Worm (Caenorhabditis elegans): ENCODE data around the gene EEED8.15.
A peak's percentile ranks its signal among the peaks of the same experiment; 100 is the strongest.

Gene EEED8.15

ce11 chrII:5379614-5380077, 39.4 kb upstream of the EEED8.15 start, which contains the start of gene pkc-3 (continued):
- TF ChIP-seq F49E8.2 (tag; optimal IDR thresholded peaks at IDR 0.05; ENCODE audit: borderline replicate concordance) = no peak
- peak in 1 of 2 experiments; percentile 19 for TF ChIP-seq unc-62 (GFP tag; optimal IDR thresholded peaks at IDR 0.05 in 1 of 2)
- no peak for TF ChIP-seq unc-62 (tag; optimal IDR thresholded peaks at IDR 0.05)
- 0 out of 2 replicates have a peak, but pooled peaks have one; percentile 25 for TF ChIP-seq arid-1 (GFP tag; conservative IDR thresholded peaks at IDR 0.05)
- TF ChIP-seq dpl-1 (GFP tag; optimal IDR thresholded peaks at IDR 0.05) = peak; percentile 38
- peak; percentile 15 for TF ChIP-seq unc-130 (GFP tag; optimal IDR thresholded peaks at IDR 0.05)
- TF ChIP-seq tag-97 (GFP tag; IDR thresholded peaks at IDR 0.05) = no peak
- TF ChIP-seq nhr-28 (tag; optimal IDR thresholded peaks at IDR 0.05) = peak; percentile 93
- TF ChIP-seq ceh-82 (tag; optimal IDR thresholded peaks at IDR 0.05) = no peak
- peak; percentile 93 for TF ChIP-seq hlh-11 (tag; optimal IDR thresholded peaks at IDR 0.05)
- TF ChIP-seq nhr-48 (tag; optimal IDR thresholded peaks at IDR 0.05) = no peak
- no peak for TF ChIP-seq unc-39 (tag; optimal IDR thresholded peaks at IDR 0.05)

ce11 chrII:5384282-5384681, 34.7 kb upstream of the EEED8.15 start:
- no peak for TF ChIP-seq daf-16 (GFP tag; optimal IDR thresholded peaks at IDR 0.05)
- TF ChIP-seq daf-16 (tag; optimal IDR thresholded peaks at IDR 0.05) = peak; percentile 22
- no peak for TF ChIP-seq lin-13 (GFP tag; optimal IDR thresholded peaks at IDR 0.05)

ce11 chrII:5387217-5387616, 31.8 kb upstream of the EEED8.15 start, which contains the start of gene ccpp-6:
Gene ccpp-6, minus strand, starts transcription at chrII:5387317.
- TF ChIP-seq mep-1 (tag; optimal IDR thresholded peaks at IDR 0.05) (peak; percentile 25), ceh-82 (tag; optimal IDR thresholded peaks at IDR 0.05) (no peak), lir-3 (tag; optimal IDR thresholded peaks at IDR 0.05) (no peak), ama-1 (optimal IDR thresholded peaks at IDR 0.05) (peak; percentile 0), mes-2 (tag; optimal IDR thresholded peaks at IDR 0.05; ENCODE audit: poor library complexity, severe bottlenecking) (no peak), tag-97 (GFP tag; IDR thresholded peaks at IDR 0.05) (no peak), snpc-1.2 (GFP tag; IDR thresholded peaks at IDR 0.05) (no peak), lin-38 (GFP tag; IDR thresholded peaks at IDR 0.05) (0 out of 2 replicates have a peak, but pooled peaks have one; percentile 16), aha-1 (tag) (peak; percentile 11), ZK337.2 (GFP tag; IDR thresholded peaks at IDR 0.05) (no peak), hif-1 (tag; optimal IDR thresholded peaks at IDR 0.05) (no peak), madf-9 (GFP tag; conservative IDR thresholded peaks at IDR 0.05) (no peak), egl-27 (tag; optimal IDR thresholded peaks at IDR 0.05) (no peak)

ce11 chrII:5388786-5389421, 30.1 kb upstream of the EEED8.15 start, which contains the start of gene rsp-4:
Gene rsp-4, minus strand, starts transcription at chrII:5388836.
- TF ChIP-seq hif-1 (tag; optimal IDR thresholded peaks at IDR 0.05) (no peak), F26F4.8 (GFP tag; conservative IDR thresholded peaks at IDR 0.05) (no peak), aha-1 (tag) (peak; percentile 94), madf-5 (GFP tag; IDR thresholded peaks at IDR 0.05) (no peak), dpl-1 (GFP tag; optimal IDR thresholded peaks at IDR 0.05) (no peak), Y5F2A.4 (GFP tag; optimal IDR thresholded peaks at IDR 0.05) (no peak)

- TF ChIP-seq zfp-2 (tag; optimal IDR thresholded peaks at IDR 0.05) (no peak), nhr-25 (tag; optimal IDR thresholded peaks at IDR 0.05; ENCODE audit: borderline replicate concordance, insufficient read depth) (peak; percentile 76), F10B5.3 (tag; optimal IDR thresholded peaks at IDR 0.05) (no peak), zip-2 (tag; optimal IDR thresholded peaks at IDR 0.05) (no peak), ceh-82 (tag; optimal IDR thresholded peaks at IDR 0.05) (no peak), hmg-1.1 (GFP tag; IDR thresholded peaks at IDR 0.05) (peak; percentile 71), egl-43 (GFP tag; IDR thresholded peaks at IDR 0.05) (peak; percentile 24; the same call in 1 of the 2 replicates), set-16 (GFP tag; IDR thresholded peaks at IDR 0.05) (no peak), dve-1 (tag; optimal IDR thresholded peaks at IDR 0.05; ENCODE audit: insufficient read depth) (peak; percentile 85), cey-2 (tag; optimal IDR thresholded peaks at IDR 0.05; ENCODE audit: borderline replicate concordance, insufficient read depth) (no peak), hlh-30 (tag; optimal IDR thresholded peaks at IDR 0.05; ENCODE audit: insufficient read depth) (peak; percentile 66), ama-1 (optimal IDR thresholded peaks at IDR 0.05) (peak; percentile 55), lin-29 (GFP tag; IDR thresholded peaks at IDR 0.05) (0 out of 2 replicates have a peak, but pooled peaks have one; percentile 32), lin-13 (GFP tag; optimal IDR thresholded peaks at IDR 0.05) (peak; percentile 64), egl-27 (tag; optimal IDR thresholded peaks at IDR 0.05) (no peak), pqm-1 (tag; optimal IDR thresholded peaks at IDR 0.05) (no peak), aha-1 (tag) (peak; percentile 42), rbr-2 (tag; optimal IDR thresholded peaks at IDR 0.05) (peak; percentile 75)
These were observed 29.2 kb upstream of the EEED8.15 start, which contains the start of gene ndx-6 for ce11 chrII:5389831-5390323. Gene ndx-6, minus strand, starts transcription at chrII:5389881.

All from whole organism, L4 larva.